Worm (Caenorhabditis elegans) whole organism, L4 larva: ENCODE measurements around the gene F18A11.5.

Source experiments
- D1046.2 ChIP-seq: fragments of 200-800 bp; sonication (Bioruptor generic); IDR thresholded peaks from 2 replicates; pipeline ENCODE4 v1.3.6; 2022; ENCODE audit warnings: missing genetic modification characterization, missing compliant biosample characterization
- aly-2 ChIP-seq: sonication (generic microtip); optimal IDR thresholded peaks from 2 replicates; lab custom pipeline; 2018; ENCODE audit warnings: missing biosample characterization, missing genetic modification characterization
- ama-1 ChIP-seq: fragments of 150-350 bp; optimal IDR thresholded peaks from 2 replicates; lab custom pipeline; 2014; ENCODE audit warnings: inconsistent platforms, mixed read lengths
- ces-1 ChIP-seq: fragments of 150-350 bp; sonication (generic microtip); optimal IDR thresholded peaks from 4 replicates; lab custom pipeline; 2014; ENCODE audit warnings: missing biosample characterization, missing genetic modification reagents, missing genetic modification characterization
- egl-27 ChIP-seq: sonication (generic microtip); optimal IDR thresholded peaks from 3 replicates; lab custom pipeline; 2017; ENCODE audit warnings: missing biosample characterization, missing genetic modification reagents, missing genetic modification characterization
- egl-43 ChIP-seq: fragments of 200-800 bp; sonication (Bioruptor generic); IDR thresholded peaks from 2 replicates; pipeline ENCODE4 v1.3.6; 2022; ENCODE audit warnings: missing genetic modification reagents, missing genetic modification characterization, missing compliant biosample characterization
- jun-1 ChIP-seq: fragments of 150-350 bp; optimal IDR thresholded peaks from 2 replicates; lab custom pipeline; 2014; ENCODE audit warnings: missing biosample characterization, missing genetic modification reagents, missing genetic modification characterization
- lin-15B ChIP-seq: fragments of 150-350 bp; sonication (generic microtip); optimal IDR thresholded peaks from 3 replicates; lab custom pipeline; 2014; ENCODE audit warnings: missing biosample characterization, missing genetic modification characterization
- madf-9 ChIP-seq: fragments of 200-800 bp; sonication (Bioruptor generic); conservative IDR thresholded peaks from 2 replicates; pipeline ENCODE4 v1.3.6; 2022; ENCODE audit warnings: missing genetic modification reagents, missing genetic modification characterization, missing compliant biosample characterization
- mes-2 ChIP-seq: sonication (generic microtip); optimal IDR thresholded peaks from 2 replicates; lab custom pipeline; 2016; ENCODE audit warnings: missing genotype, mild to moderate bottlenecking, missing genetic modification characterization, missing compliant biosample characterization; ENCODE audit not compliant: poor library complexity, severe bottlenecking
- nhr-48 ChIP-seq: sonication (generic microtip); optimal IDR thresholded peaks from 2 replicates; lab custom pipeline; 2016; ENCODE audit warnings: mild to moderate bottlenecking, missing genetic modification characterization, missing compliant biosample characterization
- nhr-77 ChIP-seq: fragments of 150-350 bp; optimal IDR thresholded peaks from 2 replicates; lab custom pipeline; 2014; ENCODE audit warnings: missing biosample characterization, missing genetic modification characterization
- skn-1 ChIP-seq: fragments of 150-350 bp; optimal IDR thresholded peaks from 2 replicates; lab custom pipeline; 2014; ENCODE audit warnings: missing biosample characterization, missing genetic modification characterization
- zag-1 ChIP-seq: fragments of 150-350 bp; optimal IDR thresholded peaks from 2 replicates; lab custom pipeline; 2014; ENCODE audit warnings: missing biosample characterization, missing genetic modification characterization

- TF ChIP-seq madf-9 (no peak), ces-1 (GFP tag; lab: Kevin White, UChicago) (no peak), nhr-77 (tag; lab: Kevin White, UChicago) (no peak), lin-15B (tag; lab: Kevin White, UChicago) (no peak), ama-1 (lab: Kevin White, UChicago) (no peak), mes-2 (tag; lab: Kevin White, UChicago) (no peak), zag-1 (tag; lab: Kevin White, UChicago) (no peak), egl-43 (GFP tag; lab: Robert Waterston, UW) (no peak), aly-2 (tag; lab: Kevin White, UChicago) (no peak), egl-27 (tag; lab: Kevin White, UChicago) (no peak), nhr-48 (tag; lab: Kevin White, UChicago) (no peak), skn-1 (tag; lab: Kevin White, UChicago) (no peak), D1046.2 (GFP tag; lab: Robert Waterston, UW) (no peak), jun-1 (tag; lab: Kevin White, UChicago) (no peak)
These were observed 48.7 kb downstream of the F18A11.5 start, which contains the start of gene ptr-18 for ce11 chrII:12965538-12965588.
